Worm (Caenorhabditis elegans): ENCODE measurements around the gene pqn-15.

DNA sequence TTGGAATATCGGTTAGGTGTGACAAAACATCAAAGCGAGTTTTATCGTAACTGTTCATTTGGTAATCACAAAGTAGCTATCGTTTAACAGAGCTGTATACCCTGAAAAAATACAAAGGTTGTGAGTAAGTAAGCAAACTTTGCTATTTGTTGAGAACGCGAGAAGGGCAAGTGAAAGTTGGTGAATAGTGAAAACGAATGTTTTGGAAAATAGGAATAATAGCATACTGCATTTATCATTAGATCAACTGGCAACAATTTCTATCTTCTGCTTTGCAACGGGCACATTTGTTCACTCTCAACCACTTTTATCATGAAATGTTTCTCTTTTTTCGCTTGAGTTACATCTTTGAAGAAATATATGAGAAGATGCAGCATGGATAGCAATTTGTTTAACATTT is 22.1 kb upstream of the pqn-15 start, which contains the start of gene C24A8.5:
- no peak for TF ChIP-seq lsy-27 (tag; optimal IDR thresholded peaks at IDR 0.05; ENCODE audit: borderline replicate concordance, insufficient read depth)
- no peak for TF ChIP-seq T26A5.8 (tag; optimal IDR thresholded peaks at IDR 0.05)
- no peak for TF ChIP-seq hmg-1.2 (GFP tag; IDR thresholded peaks at IDR 0.05)
- no peak for TF ChIP-seq lin-35 (GFP tag; optimal IDR thresholded peaks at IDR 0.05)
